Fruit fly (Drosophila melanogaster): ENCODE results near the gene CG12814.

CG12814 gene

DNA sequence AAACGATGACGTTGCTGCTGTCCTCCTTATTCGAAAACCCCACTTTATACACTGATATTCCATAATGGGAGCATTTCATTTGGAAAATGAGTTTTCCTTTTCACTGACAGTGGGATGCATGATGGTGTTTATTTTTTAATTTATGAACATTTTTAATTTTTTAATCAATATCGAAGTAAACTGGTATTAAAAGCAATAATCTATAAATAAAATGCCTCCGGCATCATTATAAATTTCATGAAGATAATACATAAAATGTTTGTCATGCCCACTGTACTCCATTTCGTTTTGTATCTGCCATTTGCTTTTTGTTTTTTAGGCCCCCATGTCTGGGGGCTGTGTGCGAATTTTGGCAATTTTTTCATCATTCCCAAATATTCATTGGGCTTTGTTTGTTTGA lies 59.3 kb downstream of the CG12814 start (continued):
- TF ChIP-seq CG4318 (GFP tag; optimal IDR thresholded peaks at IDR 0.05) (peak; percentile 64), CG8319 (GFP tag; optimal IDR thresholded peaks at IDR 0.05) (peak; percentile 51), CG11762 (GFP tag; optimal IDR thresholded peaks at IDR 0.05; ENCODE audit: insufficient read depth) (peak; percentile 1), topi (GFP tag; optimal IDR thresholded peaks at IDR 0.05) (peak; percentile 66), lz (GFP tag; optimal IDR thresholded peaks at IDR 0.05) (peak; percentile 65), svp (GFP tag) (no peak), CG8632 (GFP tag; optimal IDR thresholded peaks at IDR 0.05) (peak; percentile 58), CG10669 (GFP tag; optimal IDR thresholded peaks at IDR 0.05) (peak; percentile 46), spab (GFP tag; optimal IDR thresholded peaks at IDR 0.05) (no peak), CG34406 (GFP tag; optimal IDR thresholded peaks at IDR 0.05) (peak; percentile 73), CG6792 (GFP tag; optimal IDR thresholded peaks at IDR 0.05) (peak; percentile 62), CG31627 (GFP tag; optimal IDR thresholded peaks at IDR 0.05) (peak; percentile 63), Sox15 (GFP tag; optimal IDR thresholded peaks at IDR 0.05) (peak; percentile 29), dsx (GFP tag; optimal IDR thresholded peaks at IDR 0.05; ENCODE audit: poor library complexity, severe bottlenecking) (peak; percentile 25), fkh (GFP tag; optimal IDR thresholded peaks at IDR 0.05) (no peak), acj6 (GFP tag; optimal IDR thresholded peaks at IDR 0.05) (peak; percentile 54), vri (GFP tag; optimal IDR thresholded peaks at IDR 0.05) (peak; percentile 16), CG6854 (GFP tag; optimal IDR thresholded peaks at IDR 0.05) (no peak), CG6276 (GFP tag; optimal IDR thresholded peaks at IDR 0.05) (peak; percentile 81), Eip93F (GFP tag; optimal IDR thresholded peaks at IDR 0.05) (no peak), OdsH (GFP tag; optimal IDR thresholded peaks at IDR 0.05) (peak; percentile 76), Eip75B (GFP tag; optimal IDR thresholded peaks at IDR 0.05) (peak; percentile 66), CG6808 (GFP tag; optimal IDR thresholded peaks at IDR 0.05) (no peak), Eip78C (GFP tag) (peak; percentile 93), CG3919 (GFP tag; optimal IDR thresholded peaks at IDR 0.05) (peak; percentile 70)

- TF ChIP-seq CG6854 (GFP tag; optimal IDR thresholded peaks at IDR 0.05) = peak; percentile 70
- peak; percentile 38 for TF ChIP-seq dsx (GFP tag; optimal IDR thresholded peaks at IDR 0.05; ENCODE audit: poor library complexity, severe bottlenecking)
- peak; percentile 63 for TF ChIP-seq Eip78C (GFP tag)
- peak; percentile 45 to 90 for TF ChIP-seq ss (GFP tag; optimal IDR thresholded peaks at IDR 0.05)
- TF ChIP-seq Ets21C (GFP tag; optimal IDR thresholded peaks at IDR 0.05) = no peak
- peak; percentile 34 for TF ChIP-seq CG6808 (GFP tag; optimal IDR thresholded peaks at IDR 0.05)
- TF ChIP-seq CG11902 (GFP tag; optimal IDR thresholded peaks at IDR 0.05) = no peak
- TF ChIP-seq CG3032 (tag; optimal IDR thresholded peaks at IDR 0.05) = no peak
- TF ChIP-seq Eip93F (GFP tag; optimal IDR thresholded peaks at IDR 0.05) = peak; percentile 15
- no peak for TF ChIP-seq CG16779 (tag; optimal IDR thresholded peaks at IDR 0.05)
- no peak; the same call in 2 of the 3 replicates for TF ChIP-seq CG8119 (GFP tag; IDR thresholded peaks at IDR 0.05)
- TF ChIP-seq Lpt (GFP tag; optimal IDR thresholded peaks at IDR 0.05) = peak; percentile 56
- no peak for TF ChIP-seq Smox (GFP tag; optimal IDR thresholded peaks at IDR 0.05)
- no peak for TF ChIP-seq Gug (GFP tag; IDR thresholded peaks at IDR 0.05)
- TF ChIP-seq CG1621 (tag; optimal IDR thresholded peaks at IDR 0.05) = peak; percentile 86
- TF ChIP-seq CG11294 (GFP tag; IDR thresholded peaks at IDR 0.05) = no peak
- peak; percentile 41 for TF ChIP-seq Sox102F (GFP tag; optimal IDR thresholded peaks at IDR 0.05)
- peak; percentile 16 for TF ChIP-seq Eip75B (GFP tag; optimal IDR thresholded peaks at IDR 0.05)
- TF ChIP-seq CG8632 (GFP tag; optimal IDR thresholded peaks at IDR 0.05) = no peak
- no peak for TF ChIP-seq Ets96B (tag; optimal IDR thresholded peaks at IDR 0.05)
- peak; percentile 16 for TF ChIP-seq esn (GFP tag; optimal IDR thresholded peaks at IDR 0.05)
These were observed 63.9 kb downstream of the CG12814 start, which contains the start of gene knk for dm6 chr3R:10125477-10125876. Gene knk, minus strand, starts transcription at chr3R:10125664.

DNA sequence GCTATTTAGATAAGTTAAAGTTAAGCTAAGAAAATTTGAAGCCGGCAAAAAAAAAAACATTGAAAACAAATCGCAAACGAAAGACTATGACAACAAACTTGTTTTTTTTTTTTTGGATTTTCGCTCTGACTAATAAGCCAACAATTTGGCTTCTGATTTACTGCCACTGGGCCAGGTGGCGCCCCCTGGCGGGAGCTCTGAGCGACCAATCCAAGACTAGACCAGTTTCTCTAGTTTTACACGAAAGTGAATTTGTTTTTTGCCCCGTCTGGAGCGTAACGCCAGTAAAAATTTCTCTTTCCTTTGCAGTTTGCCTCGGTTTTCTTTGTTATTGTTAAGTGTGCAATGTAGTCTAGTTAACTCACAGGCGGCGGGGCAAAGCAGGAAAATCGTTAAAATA lies 64.6 kb downstream of the CG12814 start:
- TF ChIP-seq CG6163 (GFP tag; IDR thresholded peaks at IDR 0.05) (no peak), Sox15 (GFP tag; optimal IDR thresholded peaks at IDR 0.05) (no peak), esn (GFP tag; optimal IDR thresholded peaks at IDR 0.05) (no peak), CG11294 (GFP tag; IDR thresholded peaks at IDR 0.05) (no peak), pdm3 (GFP tag; optimal IDR thresholded peaks at IDR 0.05) (no peak), Ets96B (tag; optimal IDR thresholded peaks at IDR 0.05) (no peak), CG11902 (GFP tag; optimal IDR thresholded peaks at IDR 0.05) (no peak), Lpt (GFP tag; optimal IDR thresholded peaks at IDR 0.05) (no peak), acj6 (GFP tag; optimal IDR thresholded peaks at IDR 0.05) (no peak), CG6854 (GFP tag; optimal IDR thresholded peaks at IDR 0.05) (no peak), Eip93F (GFP tag; optimal IDR thresholded peaks at IDR 0.05) (no peak), lz (GFP tag; optimal IDR thresholded peaks at IDR 0.05) (no peak), CG8632 (GFP tag; optimal IDR thresholded peaks at IDR 0.05) (no peak), CG31627 (GFP tag; optimal IDR thresholded peaks at IDR 0.05) (no peak), CG16779 (tag; optimal IDR thresholded peaks at IDR 0.05) (no peak), CG8119 (GFP tag; IDR thresholded peaks at IDR 0.05) (no peak), Hr39 (GFP tag; optimal IDR thresholded peaks at IDR 0.05) (no peak)

All from whole organism, prepupa.